Fruit fly (Drosophila melanogaster) whole organism, wandering third instar larva: ENCODE measurements around the gene SA2.

ENCODE experiments used
- Abd-B ChIP-seq: fragments of >200 bp; optimal IDR thresholded peaks from 2 replicates; lab custom pipeline; 2017; ENCODE audit warnings: missing biosample characterization, missing genetic modification characterization
- CG32264 ChIP-seq: fragments of 200-800 bp; sonication (Bioruptor generic); optimal IDR thresholded peaks from 2 replicates; lab custom pipeline; 2016; ENCODE audit warnings: missing biosample characterization, missing genetic modification characterization
- GATAd ChIP-seq: sonication (Bioruptor generic); optimal IDR thresholded peaks from 2 replicates; lab custom pipeline; 2016; ENCODE audit warnings: missing biosample characterization, missing genetic modification characterization
- HLH106 ChIP-seq: fragments of 200-800 bp; optimal IDR thresholded peaks from 3 replicates; lab custom pipeline; 2019; ENCODE audit warnings: missing biosample characterization, mild to moderate bottlenecking, missing genetic modification characterization, moderate library complexity
- Hnf4 ChIP-seq: fragments of 200-800 bp; sonication (Bioruptor generic); optimal IDR thresholded peaks from 2 replicates; lab custom pipeline; 2016; ENCODE audit warnings: missing biosample characterization, mild to moderate bottlenecking, missing genetic modification characterization
- Hr78 ChIP-seq: fragments of >200 bp; optimal IDR thresholded peaks from 2 replicates; lab custom pipeline; 2017; ENCODE audit warnings: missing biosample characterization, missing genetic modification characterization
- Hr83 ChIP-seq: fragments of 200-300 bp; sonication (Bioruptor generic); optimal IDR thresholded peaks from 2 replicates; lab custom pipeline; 2016; ENCODE audit warnings: missing biosample characterization, mild to moderate bottlenecking, missing genetic modification characterization, moderate library complexity; ENCODE audit not compliant: poor library complexity, severe bottlenecking
- Mio ChIP-seq: sonication (Bioruptor generic); optimal IDR thresholded peaks from 2 replicates; lab custom pipeline; 2016; ENCODE audit warnings: missing biosample characterization, missing genetic modification characterization
- N ChIP-seq: fragments of >200 bp; optimal IDR thresholded peaks from 2 replicates; lab custom pipeline; 2018; ENCODE audit warnings: missing biosample characterization, missing external identifiers, missing genetic modification characterization
- OdsH ChIP-seq: fragments of 200-800 bp; sonication (Bioruptor generic); optimal IDR thresholded peaks from 2 replicates; lab custom pipeline; 2016; ENCODE audit warnings: missing biosample characterization, mild to moderate bottlenecking, missing genetic modification characterization
- Vsx2 ChIP-seq: fragments of 200-300, 225-300 bp; sonication (Bioruptor generic); optimal IDR thresholded peaks from 2 replicates; lab custom pipeline; 2018; ENCODE audit warnings: missing biosample characterization, missing genetic modification characterization; ENCODE audit not compliant: partially characterized antibody
- br ChIP-seq: fragments of 200-800 bp; sonication (Bioruptor generic); optimal IDR thresholded peaks from 2 replicates; lab custom pipeline; 2016; ENCODE audit warnings: missing biosample characterization, missing genetic modification characterization
- dmrt93B ChIP-seq: fragments of 200-800 bp; sonication (Bioruptor generic); optimal IDR thresholded peaks from 2 replicates; lab custom pipeline; 2018; ENCODE audit warnings: missing biosample characterization, mild to moderate bottlenecking, missing genetic modification characterization
- dsf ChIP-seq: sonication (Bioruptor generic); optimal IDR thresholded peaks from 2 replicates; lab custom pipeline; 2016; ENCODE audit warnings: missing biosample characterization, missing genetic modification characterization, borderline replicate concordance
- ey ChIP-seq: fragments of 200-800 bp; sonication (Bioruptor generic); optimal IDR thresholded peaks from 2 replicates; lab custom pipeline; 2016; ENCODE audit warnings: missing biosample characterization, missing genetic modification characterization
- foxo ChIP-seq, 2 experiments: fragments of 200-800 bp; sonication (Bioruptor generic); optimal IDR thresholded peaks; 2 replicates in 1 of 2; 3 replicates in 1 of 2; lab custom pipeline; 2016 to 2017; ENCODE audit warnings: missing biosample characterization in 2 of 2, missing genetic modification characterization in 2 of 2
- fru ChIP-seq: fragments of 200-800 bp; sonication (Bioruptor generic); optimal IDR thresholded peaks from 3 replicates; lab custom pipeline; 2016; ENCODE audit warnings: missing biosample characterization, mild to moderate bottlenecking, missing genetic modification characterization
- h ChIP-seq: fragments of 200-800 bp; sonication (Bioruptor generic); optimal IDR thresholded peaks from 3 replicates; lab custom pipeline; 2016; ENCODE audit warnings: missing biosample characterization, mild to moderate bottlenecking, missing genetic modification characterization
- jim ChIP-seq: fragments of 175-275, 200-325 bp; sonication (Bioruptor generic); optimal IDR thresholded peaks from 2 replicates; lab custom pipeline; 2016; ENCODE audit warnings: missing biosample characterization, mild to moderate bottlenecking, missing genetic modification characterization
- lola ChIP-seq: fragments of >200 bp; optimal IDR thresholded peaks from 2 replicates; lab custom pipeline; 2017; ENCODE audit warnings: missing biosample characterization, missing genetic modification characterization
- pan ChIP-seq: fragments of >200 bp; optimal IDR thresholded peaks from 2 replicates; lab custom pipeline; 2017
- psq ChIP-seq: fragments of 200-800 bp; sonication (Bioruptor generic); optimal IDR thresholded peaks from 3 replicates; lab custom pipeline; 2017; ENCODE audit warnings: missing biosample characterization, mild to moderate bottlenecking, missing genetic modification characterization, moderate library complexity
- rgr ChIP-seq: fragments of 200-800 bp; sonication (Bioruptor generic); optimal IDR thresholded peaks from 3 replicates; lab custom pipeline; 2016; ENCODE audit warnings: missing biosample characterization, mild to moderate bottlenecking, missing genetic modification characterization
- sage ChIP-seq: fragments of 200-800 bp; sonication (Bioruptor generic); optimal IDR thresholded peaks from 2 replicates; lab custom pipeline; 2016; ENCODE audit warnings: missing biosample characterization, mild to moderate bottlenecking, missing genetic modification characterization
- usp ChIP-seq: fragments of >200 bp; optimal IDR thresholded peaks from 2 replicates; lab custom pipeline; 2017; ENCODE audit warnings: missing biosample characterization, missing genetic modification characterization
- woc ChIP-seq: sonication (Bioruptor generic); optimal IDR thresholded peaks from 2 replicates; lab custom pipeline; 2016; ENCODE audit warnings: missing biosample characterization, mild to moderate bottlenecking, missing genetic modification characterization

SA2 gene

DNA sequence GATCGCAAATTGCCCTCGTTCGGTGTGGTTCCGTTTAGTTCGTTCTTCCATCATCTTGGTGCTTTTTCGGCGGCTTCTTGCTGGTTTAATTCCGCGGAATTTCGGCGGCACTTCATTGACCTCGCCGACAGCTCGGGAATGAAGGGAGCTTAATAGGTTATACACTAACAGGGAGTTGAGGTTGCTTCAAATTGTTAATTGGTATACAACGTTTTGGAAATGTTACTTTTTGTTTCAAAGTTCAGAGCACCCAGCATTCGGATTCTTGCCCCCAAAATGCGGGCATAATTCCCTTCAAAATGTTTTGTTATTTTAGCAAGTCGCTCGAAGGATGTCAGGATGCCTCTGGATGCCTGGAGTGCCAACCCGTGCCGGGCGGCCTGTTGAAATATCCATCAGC, 19.8 kb downstream of the SA2 start:
- TF ChIP-seq woc (GFP tag; lab: Kevin White, UChicago) (peak; percentile 50), foxo (GFP tag; optimal IDR thresholded peaks at IDR 0.05; lab: Kevin White, UChicago) (peak in 1 of 2 experiments; percentile 43), ey (GFP tag; lab: Kevin White, UChicago) (peak; percentile 18), fru (GFP tag; lab: Kevin White, UChicago) (peak; percentile 36), psq (no peak), rgr (GFP tag; lab: Kevin White, UChicago) (peak; percentile 19), HLH106 (tag; lab: Kevin White, UChicago) (no peak), h (GFP tag; lab: Kevin White, UChicago) (peak; percentile 53)

DNA sequence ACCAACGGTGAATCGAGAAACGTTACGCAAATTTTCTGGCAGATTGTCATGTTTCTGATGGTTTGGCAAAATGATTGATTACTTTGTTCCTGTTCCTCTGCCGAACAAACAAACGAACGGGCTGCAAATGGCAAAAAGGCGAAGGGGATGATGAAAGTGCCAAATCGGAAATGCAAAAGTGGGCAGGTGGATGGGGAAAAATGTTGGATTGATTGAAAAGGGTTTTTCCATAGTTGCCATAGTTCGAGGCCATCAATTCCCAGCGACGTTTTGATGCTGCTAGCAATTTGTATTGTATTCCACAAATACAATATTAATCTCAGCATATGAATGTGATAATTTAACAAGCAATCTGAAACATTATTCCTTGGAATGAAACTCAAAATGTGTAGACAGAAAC, 21.7 kb downstream of the SA2 start, which contains the start of gene FucTD:
TSS of gene FucTD (plus strand) at position 301 of the 400 bp plus-strand sequence.
- no peak for TF ChIP-seq fru (GFP tag; lab: Kevin White, UChicago)
- TF ChIP-seq, all 38 proteins: peak for 0

DNA sequence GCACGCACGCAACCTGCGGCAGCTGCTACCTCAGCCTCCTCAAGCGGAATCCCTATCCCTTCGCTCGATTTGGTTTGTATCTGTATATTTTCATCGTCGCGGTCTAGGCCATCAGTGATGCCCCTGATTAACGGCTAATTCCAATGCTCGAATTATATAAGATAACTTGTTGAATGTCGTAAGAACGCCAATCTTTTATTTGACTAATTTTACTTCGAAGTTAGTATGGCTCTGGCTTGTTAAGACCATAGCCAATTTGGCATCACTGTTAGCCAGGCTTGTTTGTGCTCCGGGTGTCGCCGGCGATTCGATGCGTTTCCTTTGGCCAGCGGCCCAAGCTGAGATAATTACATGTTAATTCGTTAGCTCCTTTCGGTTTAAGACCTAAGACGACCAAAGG, 23.6 kb downstream of the SA2 start:
- TF ChIP-seq usp (GFP tag; lab: Kevin White, UChicago) (no peak), woc (GFP tag; lab: Kevin White, UChicago) (no peak), rgr (GFP tag; lab: Kevin White, UChicago) (peak; percentile 61), dmrt93B (GFP tag; lab: Kevin White, UChicago) (no peak), pan (lab: Kevin White, UChicago) (no peak), dsf (GFP tag; lab: Kevin White, UChicago) (no peak), fru (GFP tag; lab: Kevin White, UChicago) (peak; percentile 49), ey (GFP tag; lab: Kevin White, UChicago) (peak; percentile 43), psq (peak; percentile 22), CG32264 (GFP tag; lab: Kevin White, UChicago) (no peak), Hr83 (GFP tag; lab: Kevin White, UChicago) (no peak), h (GFP tag; lab: Kevin White, UChicago) (peak; percentile 25), foxo (GFP tag; optimal IDR thresholded peaks at IDR 0.05; lab: Kevin White, UChicago) (peak in 1 of 2 experiments; percentile 57), lola (no peak), br (GFP tag; lab: Kevin White, UChicago) (peak; percentile 51), Abd-B (GFP tag; lab: Kevin White, UChicago) (no peak), OdsH (GFP tag; lab: Kevin White, UChicago) (peak; percentile 1), Hnf4 (GFP tag; lab: Kevin White, UChicago) (peak; percentile 20)
- TF ChIP-seq, all 38 proteins: peak for 9

DNA sequence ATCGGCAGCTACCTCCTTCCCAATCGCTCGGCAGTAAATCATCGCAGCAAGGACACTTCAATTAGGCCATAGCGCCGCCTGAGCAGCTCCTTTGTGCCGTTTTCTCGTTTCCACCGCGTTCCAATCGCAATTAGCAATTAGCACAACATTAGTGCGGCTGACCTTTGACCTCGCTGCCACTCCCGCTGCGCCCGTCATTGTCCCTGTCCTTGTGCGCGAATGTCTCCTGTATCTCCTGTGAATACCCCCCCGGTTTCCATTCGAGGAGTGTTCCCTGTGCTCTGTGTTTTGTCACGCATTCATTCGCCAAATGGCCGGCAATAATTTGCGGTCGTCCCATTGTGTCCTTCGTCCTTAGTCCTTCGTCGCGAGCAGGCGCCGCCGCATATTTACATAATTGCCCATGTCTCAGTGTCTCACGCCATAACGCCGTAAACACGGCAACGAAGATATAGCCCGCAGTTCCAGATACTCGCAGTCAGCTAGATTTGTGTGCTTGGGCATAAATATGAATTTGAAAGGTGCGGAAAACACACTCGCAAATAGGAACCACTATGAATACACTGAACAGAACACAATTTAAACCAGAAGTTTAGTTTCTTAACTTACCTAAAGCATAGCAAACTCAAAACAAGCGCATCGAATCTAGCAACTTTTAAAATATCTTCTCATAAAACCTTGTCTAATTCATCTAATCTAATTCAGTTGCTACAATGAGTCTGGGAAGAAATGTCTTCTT, 27.1 kb downstream of the SA2 start, which contains the start of gene CG9168:
TSS of gene CG9168 (plus strand) at position 689 of the 739 bp plus-strand sequence.
- TF ChIP-seq jim (GFP tag; lab: Kevin White, UChicago) (no peak), Vsx2 (GFP tag; lab: Kevin White, UChicago) (no peak)

DNA sequence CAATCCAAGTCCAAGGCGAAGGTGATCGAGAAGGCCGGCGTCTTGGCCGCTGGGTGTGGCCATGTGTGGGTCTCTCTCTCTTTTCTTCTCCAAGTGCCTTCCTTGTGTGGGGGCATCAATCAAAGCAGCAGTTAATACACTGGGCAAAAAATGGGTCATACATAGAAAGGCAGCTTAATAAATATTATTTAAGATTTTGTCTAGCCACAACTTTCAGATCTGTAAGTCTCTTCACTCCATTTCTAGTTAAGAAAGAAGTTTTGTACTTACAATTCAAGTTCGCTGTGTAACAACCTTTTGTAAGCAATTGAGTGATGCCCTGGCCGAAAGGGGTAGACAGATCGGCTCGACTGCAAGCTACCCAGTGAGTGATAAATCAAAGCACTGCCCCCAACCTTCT, 29.6 kb downstream of the SA2 start:
- TF ChIP-seq woc (GFP tag; lab: Kevin White, UChicago) (peak; percentile 52), dmrt93B (GFP tag; lab: Kevin White, UChicago) (peak; percentile 4), jim (GFP tag; lab: Kevin White, UChicago) (no peak), N (no peak), CG32264 (GFP tag; lab: Kevin White, UChicago) (peak; percentile 17), foxo (GFP tag; optimal IDR thresholded peaks at IDR 0.05; lab: Kevin White, UChicago) (no peak), OdsH (GFP tag; lab: Kevin White, UChicago) (no peak), usp (GFP tag; lab: Kevin White, UChicago) (no peak), Mio (no peak), Hr83 (GFP tag; lab: Kevin White, UChicago) (no peak), ey (GFP tag; lab: Kevin White, UChicago) (no peak), Hnf4 (GFP tag; lab: Kevin White, UChicago) (no peak), pan (lab: Kevin White, UChicago) (no peak), fru (GFP tag; lab: Kevin White, UChicago) (peak; percentile 3), GATAd (GFP tag; lab: Kevin White, UChicago) (no peak), br (GFP tag; lab: Kevin White, UChicago) (no peak), Hr78 (GFP tag; lab: Kevin White, UChicago) (no peak), sage (GFP tag; lab: Kevin White, UChicago) (no peak)
- TF ChIP-seq, all 38 proteins: peak for 4
